Worm (Caenorhabditis elegans) whole organism, L3 larva: ENCODE data around the gene ilys-5.

Source experiments
- daf-12 ChIP-seq: fragments of 150-350 bp; optimal IDR thresholded peaks from 2 replicates; lab custom pipeline; 2014; ENCODE audit warnings: missing biosample characterization, missing genetic modification reagents, missing genetic modification characterization
- egl-27 ChIP-seq: sonication (generic microtip); optimal IDR thresholded peaks from 4 replicates; lab custom pipeline; 2017; ENCODE audit warnings: missing biosample characterization, missing genetic modification reagents, missing genetic modification characterization
- lin-39 ChIP-seq: fragments of 150-350 bp; optimal IDR thresholded peaks from 2 replicates; lab custom pipeline; 2018; ENCODE audit warnings: missing biosample characterization, missing genetic modification reagents, missing genetic modification characterization

- TF ChIP-seq daf-12: no peak
- no peak for TF ChIP-seq lin-39 (tag; lab: Kevin White, UChicago)
- no peak for TF ChIP-seq egl-27 (tag; lab: Kevin White, UChicago)
Observed at ce11 chrX:6562378-6562856, 25.8 kb upstream of the ilys-5 start, which contains the start of gene aaim-1.
